Worm (Caenorhabditis elegans): ENCODE data around the gene M04D8.7.

Gene M04D8.7

DNA sequence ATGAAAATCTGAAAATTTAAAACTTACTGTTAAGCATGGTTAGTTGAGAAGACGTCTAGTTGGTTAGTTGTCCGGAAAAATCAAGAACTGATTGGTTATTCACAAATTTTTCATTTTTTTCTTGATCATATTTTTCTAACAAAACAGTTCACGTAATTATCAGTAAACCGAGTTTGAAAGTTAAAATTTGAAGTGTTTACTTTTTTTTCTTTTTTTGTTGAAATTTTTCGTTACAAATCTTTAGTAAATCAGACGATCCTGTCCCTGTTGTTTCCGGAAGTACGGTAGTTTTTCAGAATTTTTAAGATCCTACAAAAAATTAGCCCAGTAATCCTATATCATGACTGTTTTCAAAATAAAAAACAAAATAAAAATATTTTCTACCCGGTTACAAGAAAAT, 36.8 kb upstream of the M04D8.7 start, which contains the start of gene C05B5.2:
C05B5.2 (minus strand) TSS at position 101 of the 400 bp plus-strand sequence.
- no peak for TF ChIP-seq ztf-11 (tag; optimal IDR thresholded peaks at IDR 0.05)
- no peak for TF ChIP-seq daf-12 (tag; optimal IDR thresholded peaks at IDR 0.05)
- no peak for TF ChIP-seq ceh-16 (tag; optimal IDR thresholded peaks at IDR 0.05)

DNA sequence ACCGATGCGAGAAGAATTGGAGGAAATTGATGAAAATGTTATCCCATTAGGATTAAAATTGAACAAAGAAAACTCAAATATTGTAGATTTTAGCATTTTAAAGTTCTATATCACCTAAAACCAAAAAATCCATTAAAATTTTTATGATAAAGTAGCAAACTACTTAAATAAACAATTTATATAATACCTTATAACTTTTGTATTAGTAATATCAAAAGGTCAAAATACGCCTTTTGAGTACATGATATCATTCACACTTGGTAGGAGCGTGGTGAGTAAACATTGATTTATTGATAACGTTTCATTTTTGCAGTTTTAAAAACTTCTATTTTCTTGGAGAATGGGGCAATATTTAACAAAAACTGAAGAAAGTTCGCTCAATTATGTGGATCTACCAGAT, 36.2 kb upstream of the M04D8.7 start, which contains the start of gene C05B5.5:
C05B5.5 (plus strand) TSS at position 301 of the 400 bp plus-strand sequence.
- no peak for TF ChIP-seq nhr-28 (tag; optimal IDR thresholded peaks at IDR 0.05)
- no peak for TF ChIP-seq nhr-25 (tag; optimal IDR thresholded peaks at IDR 0.05)
- TF ChIP-seq fkh-10 (GFP tag; optimal IDR thresholded peaks at IDR 0.05), result no peak
- no peak for TF ChIP-seq unc-62 (GFP tag; optimal IDR thresholded peaks at IDR 0.05)
- TF ChIP-seq nhr-237 (tag; optimal IDR thresholded peaks at IDR 0.05), result no peak
- no peak for TF ChIP-seq ceh-16 (tag; optimal IDR thresholded peaks at IDR 0.05)
- TF ChIP-seq eor-1 (tag; optimal IDR thresholded peaks at IDR 0.05), result no peak
- no peak for TF ChIP-seq elt-2 (tag; optimal IDR thresholded peaks at IDR 0.05)
- TF ChIP-seq skn-1 (tag; optimal IDR thresholded peaks at IDR 0.05), result no peak
- no peak for TF ChIP-seq daf-12 (tag; optimal IDR thresholded peaks at IDR 0.05)
- no peak for TF ChIP-seq aly-2 (tag; optimal IDR thresholded peaks at IDR 0.05)
- no peak for TF ChIP-seq zag-1 (tag; optimal IDR thresholded peaks at IDR 0.05)
- TF ChIP-seq ztf-4 (tag; optimal IDR thresholded peaks at IDR 0.05), result no peak
- no peak for TF ChIP-seq pha-4 (tag; optimal IDR thresholded peaks at IDR 0.05)
- no peak for TF ChIP-seq jun-1 (tag; optimal IDR thresholded peaks at IDR 0.05)
- TF ChIP-seq hmg-11 (tag; optimal IDR thresholded peaks at IDR 0.05), result no peak
- TF ChIP-seq nhr-67 (tag; optimal IDR thresholded peaks at IDR 0.05), result no peak

DNA sequence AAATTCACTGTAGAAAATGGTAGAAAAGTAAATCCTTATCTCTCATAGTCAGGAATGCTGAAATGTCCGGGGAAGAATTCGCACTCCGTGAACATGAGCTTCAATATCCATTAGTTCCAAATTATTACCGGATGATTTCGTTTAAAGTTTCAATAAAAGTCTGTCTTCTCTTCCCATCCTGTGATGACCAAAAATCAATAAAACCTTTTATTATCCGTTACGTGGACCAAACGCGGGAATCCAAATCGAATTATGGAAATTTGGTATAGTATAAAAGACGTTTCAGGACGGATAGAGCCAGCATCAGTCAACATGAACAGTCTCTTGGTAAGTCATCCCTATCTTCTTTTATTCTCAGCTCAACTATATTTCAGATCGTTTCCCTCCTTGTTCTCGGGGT, 33.0 kb upstream of the M04D8.7 start, which contains the start of gene C05B5.11:
C05B5.11 (plus strand) TSS at position 301 of the 400 bp plus-strand sequence.
- TF ChIP-seq lsy-12 (tag; optimal IDR thresholded peaks at IDR 0.05), result no peak
- no peak for TF ChIP-seq nfya-1 (tag; optimal IDR thresholded peaks at IDR 0.05; ENCODE audit: insufficient read depth)
- no peak for TF ChIP-seq nhr-12 (tag; optimal IDR thresholded peaks at IDR 0.05)
- no peak for TF ChIP-seq aly-2 (tag; optimal IDR thresholded peaks at IDR 0.05)
- no peak for TF ChIP-seq tbx-2 (tag; optimal IDR thresholded peaks at IDR 0.05)
- TF ChIP-seq sea-2 (GFP tag; optimal IDR thresholded peaks at IDR 0.05), result no peak
- TF ChIP-seq R02D3.7 (tag; optimal IDR thresholded peaks at IDR 0.05), result no peak
- no peak for TF ChIP-seq ztf-11 (tag; optimal IDR thresholded peaks at IDR 0.05)
- TF ChIP-seq mml-1 (tag; optimal IDR thresholded peaks at IDR 0.05), result no peak
- TF ChIP-seq nhr-237 (tag; optimal IDR thresholded peaks at IDR 0.05), result no peak
- TF ChIP-seq ztf-4 (tag; optimal IDR thresholded peaks at IDR 0.05), result no peak
- TF ChIP-seq skn-1 (tag; optimal IDR thresholded peaks at IDR 0.05), result no peak

DNA sequence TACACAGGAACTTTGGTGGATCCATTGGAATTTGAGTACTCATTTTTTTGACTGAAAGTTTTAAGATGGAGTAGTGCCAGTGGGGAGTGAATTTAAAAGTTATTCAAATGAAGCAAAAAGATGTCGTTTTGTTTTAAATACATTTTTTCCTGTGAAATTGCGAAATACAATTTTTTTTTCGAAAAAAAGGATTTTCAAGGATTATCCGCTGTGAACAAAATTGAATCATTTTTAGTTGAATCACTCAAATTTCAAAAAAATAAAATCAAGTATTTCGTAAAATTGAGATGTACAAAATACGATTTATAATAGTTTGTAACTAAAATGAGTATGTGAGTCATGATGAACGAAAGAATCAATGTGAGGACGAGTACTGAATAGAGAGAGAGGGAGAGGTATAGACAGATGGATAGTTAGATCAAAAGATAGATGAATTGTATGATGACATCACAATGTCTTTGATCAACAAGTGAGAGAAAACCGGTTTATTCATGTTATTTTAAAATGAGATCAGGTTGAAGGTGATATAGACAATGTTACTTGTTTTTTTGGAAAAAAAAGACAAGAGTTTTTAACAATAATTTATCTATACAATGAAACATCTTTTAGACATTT, 30.4 kb upstream of the M04D8.7 start, which contains the start of gene C05B5.8:
C05B5.8 (minus strand) TSS at position 51 of the 615 bp plus-strand sequence.
- no peak for TF ChIP-seq jun-1 (tag; optimal IDR thresholded peaks at IDR 0.05)
- TF ChIP-seq R02D3.7 (tag; optimal IDR thresholded peaks at IDR 0.05), result no peak
- no peak for TF ChIP-seq nhr-67 (tag; optimal IDR thresholded peaks at IDR 0.05)
- peak; percentile 83 for TF ChIP-seq elt-1 (tag; optimal IDR thresholded peaks at IDR 0.05)
- peak; percentile 73 for TF ChIP-seq nhr-23 (tag; optimal IDR thresholded peaks at IDR 0.05)
- no peak for TF ChIP-seq nhr-76 (tag; optimal IDR thresholded peaks at IDR 0.05)
- TF ChIP-seq ztf-11 (tag; optimal IDR thresholded peaks at IDR 0.05), result no peak
- no peak for TF ChIP-seq nhr-28 (tag; optimal IDR thresholded peaks at IDR 0.05)
- no peak for TF ChIP-seq aly-2 (tag; optimal IDR thresholded peaks at IDR 0.05)
- TF ChIP-seq fkh-2 (tag; optimal IDR thresholded peaks at IDR 0.05), result no peak
- TF ChIP-seq sea-2 (GFP tag; optimal IDR thresholded peaks at IDR 0.05), result no peak
- TF ChIP-seq skn-1 (tag; optimal IDR thresholded peaks at IDR 0.05), result no peak
- TF ChIP-seq nhr-25 (tag; optimal IDR thresholded peaks at IDR 0.05), result peak; percentile 91
- TF ChIP-seq egl-5 (tag; optimal IDR thresholded peaks at IDR 0.05), result no peak
- no peak for TF ChIP-seq nhr-237 (tag; optimal IDR thresholded peaks at IDR 0.05)
- no peak for TF ChIP-seq ZK546.5 (tag; optimal IDR thresholded peaks at IDR 0.05)
- TF ChIP-seq daf-12 (tag; optimal IDR thresholded peaks at IDR 0.05), result no peak
- TF ChIP-seq egl-27 (tag; optimal IDR thresholded peaks at IDR 0.05), result no peak
- no peak for TF ChIP-seq nhr-11 (tag; optimal IDR thresholded peaks at IDR 0.05)
- no peak for TF ChIP-seq hmg-11 (tag; optimal IDR thresholded peaks at IDR 0.05)
- TF ChIP-seq mml-1 (tag; optimal IDR thresholded peaks at IDR 0.05), result no peak
- TF ChIP-seq ceh-9 (tag; optimal IDR thresholded peaks at IDR 0.05), result no peak
- TF ChIP-seq elt-3 (tag; optimal IDR thresholded peaks at IDR 0.05), result no peak
- peak; percentile 34 for TF ChIP-seq ceh-28 (tag; optimal IDR thresholded peaks at IDR 0.05)
- no peak for TF ChIP-seq unc-39 (tag; optimal IDR thresholded peaks at IDR 0.05)
- TF ChIP-seq mdl-1 (tag; optimal IDR thresholded peaks at IDR 0.05), result no peak
- no peak for TF ChIP-seq nhr-77 (tag; optimal IDR thresholded peaks at IDR 0.05)
- no peak for TF ChIP-seq ama-1 (optimal IDR thresholded peaks at IDR 0.05)
